Worm (Caenorhabditis elegans) whole organism, L1 larva: ENCODE results near the gene srw-141.
A peak's percentile ranks its signal among the peaks of the same experiment; 100 is the strongest.

Experiments used
- ama-1 ChIP-seq: fragments of 150-350 bp; optimal IDR thresholded peaks from 2 replicates; lab custom pipeline; 2014
- blmp-1 ChIP-seq: fragments of 150-350 bp; optimal IDR thresholded peaks from 2 replicates; lab custom pipeline; 2014; ENCODE audit warnings: missing biosample characterization, missing genetic modification characterization
- dpl-1 ChIP-seq, 3 experiments: fragments of 150-350 bp in 2 of 3; sonication (generic microtip) in 1 of 3; optimal IDR thresholded peaks; 2 replicates each; lab custom pipeline; 2014 to 2017; ENCODE audit warnings: missing biosample characterization in 3 of 3, missing genetic modification characterization in 3 of 3, missing genetic modification reagents in 3 of 3
- efl-1 ChIP-seq, 4 experiments: fragments of 150-350 bp; optimal IDR thresholded peaks in 3 of 4; peaks in 1 of 4; 1 replicate in 1 of 4; 2 replicates in 3 of 4; lab custom pipeline; 2014; ENCODE audit warnings: missing biosample characterization in 2 of 4, missing genetic modification characterization in 2 of 4, missing genetic modification reagents in 2 of 4
- elt-2 ChIP-seq: sonication (generic microtip); optimal IDR thresholded peaks from 2 replicates; lab custom pipeline; 2016; ENCODE audit warnings: missing genetic modification characterization, mild to moderate bottlenecking, inconsistent platforms, missing compliant biosample characterization, missing genetic modification reagents
- elt-3 ChIP-seq, 6 experiments: fragments of 150-350 bp in 1 of 6; sonication (generic microtip); optimal IDR thresholded peaks; 2 replicates each; lab custom pipeline; 2017 to 2018; ENCODE audit warnings: missing biosample characterization in 6 of 6, missing genetic modification characterization in 6 of 6, inconsistent platforms in 1 of 6
- fkh-4 ChIP-seq: sonication (generic microtip); optimal IDR thresholded peaks from 2 replicates; lab custom pipeline; 2016; ENCODE audit warnings: missing compliant biosample characterization, missing genetic modification characterization, borderline replicate concordance
- grh-1 ChIP-seq: fragments of 200-800 bp; sonication (Bioruptor generic); IDR thresholded peaks from 2 replicates; pipeline ENCODE4 v1.3.6; 2022; ENCODE audit warnings: missing genetic modification reagents, missing genetic modification characterization, missing compliant biosample characterization
- hpl-2 ChIP-seq: fragments of 150-350 bp; optimal IDR thresholded peaks from 2 replicates; lab custom pipeline; 2014; ENCODE audit warnings: missing biosample characterization, missing genetic modification reagents, missing genetic modification characterization
- lin-39 ChIP-seq: fragments of 150-350 bp; optimal IDR thresholded peaks from 2 replicates; lab custom pipeline; 2014; ENCODE audit warnings: missing biosample characterization, missing genetic modification reagents, missing genetic modification characterization
- lir-3 ChIP-seq: sonication (generic microtip); optimal IDR thresholded peaks from 2 replicates; lab custom pipeline; 2016; ENCODE audit warnings: mild to moderate bottlenecking, missing genetic modification characterization, moderate library complexity, missing compliant biosample characterization; ENCODE audit not compliant: poor library complexity
- mef-2 ChIP-seq: fragments of 150-350 bp; optimal IDR thresholded peaks from 2 replicates; lab custom pipeline; 2014; ENCODE audit warnings: missing biosample characterization, missing genetic modification characterization
- nhr-19 ChIP-seq: fragments of 200-800 bp; sonication (Bioruptor generic); conservative IDR thresholded peaks from 2 replicates; pipeline ENCODE4 v1.3.6; 2022; ENCODE audit warnings: missing genetic modification characterization, missing compliant biosample characterization
- nhr-237 ChIP-seq: fragments of 150-350 bp; optimal IDR thresholded peaks from 2 replicates; lab custom pipeline; 2014; ENCODE audit warnings: missing biosample characterization, missing genetic modification characterization
- nhr-28 ChIP-seq: fragments of 150-350 bp; optimal IDR thresholded peaks from 2 replicates; lab custom pipeline; 2014; ENCODE audit warnings: missing biosample characterization, missing genetic modification characterization
- nhr-47 ChIP-seq: sonication (generic microtip); optimal IDR thresholded peaks from 2 replicates; lab custom pipeline; 2016; ENCODE audit warnings: mild to moderate bottlenecking, missing genetic modification characterization, moderate library complexity, missing compliant biosample characterization
- nhr-71 ChIP-seq: sonication (generic microtip); optimal IDR thresholded peaks from 2 replicates; lab custom pipeline; 2016; ENCODE audit warnings: mild to moderate bottlenecking, missing genetic modification characterization, moderate library complexity, missing compliant biosample characterization
- nhr-76 ChIP-seq: sonication (generic microtip); optimal IDR thresholded peaks from 2 replicates; lab custom pipeline; 2017; ENCODE audit warnings: missing biosample characterization, missing genetic modification characterization
- nhr-85 ChIP-seq: sonication (generic microtip); peaks from one replicate; lab custom pipeline; 2016; ENCODE audit warnings: missing genetic modification characterization, inconsistent platforms, missing compliant biosample characterization
- pax-3 ChIP-seq: fragments of 200-800 bp; sonication (Bioruptor generic); optimal IDR thresholded peaks from 2 replicates; lab custom pipeline; 2018; ENCODE audit warnings: mild to moderate bottlenecking, missing genetic modification characterization, moderate library complexity, missing compliant biosample characterization
- pqm-1 ChIP-seq: sonication (generic microtip); optimal IDR thresholded peaks from 3 replicates; lab custom pipeline; 2017; ENCODE audit warnings: missing biosample characterization, missing genetic modification characterization
- skn-1 ChIP-seq: fragments of 150-350 bp; optimal IDR thresholded peaks from 2 replicates; lab custom pipeline; 2014; ENCODE audit warnings: missing biosample characterization, missing genetic modification characterization
- snpc-4 ChIP-seq: fragments of 150-350 bp; optimal IDR thresholded peaks from 2 replicates; lab custom pipeline; 2014; ENCODE audit warnings: missing biosample characterization, missing genetic modification characterization
- snu-23 ChIP-seq: sonication (generic microtip); optimal IDR thresholded peaks from 2 replicates; lab custom pipeline; 2016; ENCODE audit warnings: missing genetic modification characterization, missing compliant biosample characterization
- sup-37 ChIP-seq: fragments of 200-800 bp; sonication (Bioruptor generic); optimal IDR thresholded peaks from 2 replicates; lab custom pipeline; 2018; ENCODE audit warnings: mild to moderate bottlenecking, missing genetic modification characterization, missing compliant biosample characterization
- tbx-2 ChIP-seq: sonication (generic microtip); optimal IDR thresholded peaks from 2 replicates; lab custom pipeline; 2016; ENCODE audit warnings: missing genetic modification characterization, missing compliant biosample characterization
- unc-30 ChIP-seq: sonication (generic microtip); optimal IDR thresholded peaks from 2 replicates; lab custom pipeline; 2017; ENCODE audit warnings: missing biosample characterization, missing genetic modification characterization
- zag-1 ChIP-seq: fragments of 150-350 bp; optimal IDR thresholded peaks from 2 replicates; lab custom pipeline; 2014; ENCODE audit warnings: missing biosample characterization, missing genetic modification characterization
- ztf-4 ChIP-seq: fragments of 150-350 bp; optimal IDR thresholded peaks from 2 replicates; lab custom pipeline; 2014; ENCODE audit warnings: missing biosample characterization, missing genetic modification characterization

Gene srw-141

DNA sequence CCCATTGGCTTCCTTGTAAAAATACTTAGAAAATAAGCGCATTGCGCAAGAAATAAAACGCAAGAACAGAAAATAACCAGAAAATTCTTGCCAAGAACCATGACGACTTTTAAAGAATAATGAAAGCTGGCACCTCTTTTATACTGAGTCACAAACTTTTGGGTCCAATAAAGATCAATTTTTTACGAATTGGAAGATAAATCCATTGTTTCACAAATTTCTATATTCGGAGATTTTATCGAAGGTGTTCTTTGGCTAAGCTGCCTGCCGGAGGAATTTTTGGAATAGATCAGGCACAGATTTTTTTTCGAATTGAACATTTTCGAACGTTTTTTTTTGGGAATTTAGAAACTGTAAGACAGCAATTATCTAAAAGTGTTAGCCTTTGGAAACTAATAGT, 25.5 kb downstream of the srw-141 start, which contains the start of gene C31B8.9:
Gene C31B8.9, minus strand, starts transcription at position 101 of the 400 bp plus-strand sequence.
- TF ChIP-seq nhr-28 (tag; lab: Kevin White, UChicago) (no peak), snu-23 (GFP tag; lab: Kevin White, UChicago) (no peak), snpc-4 (no peak), dpl-1 (GFP tag; optimal IDR thresholded peaks at IDR 0.05; lab: Kevin White, UChicago) (no peak), ztf-4 (tag; lab: Kevin White, UChicago) (no peak), blmp-1 (tag; lab: Kevin White, UChicago) (no peak), ama-1 (no peak), skn-1 (tag; lab: Kevin White, UChicago) (no peak), fkh-4 (no peak), grh-1 (GFP tag; lab: Robert Waterston, UW) (no peak), pqm-1 (tag; lab: Kevin White, UChicago) (no peak), nhr-47 (no peak), sup-37 (GFP tag; lab: Kevin White, UChicago) (no peak), elt-3 (tag; optimal IDR thresholded peaks at IDR 0.05; lab: Kevin White, UChicago) (no peak)

DNA sequence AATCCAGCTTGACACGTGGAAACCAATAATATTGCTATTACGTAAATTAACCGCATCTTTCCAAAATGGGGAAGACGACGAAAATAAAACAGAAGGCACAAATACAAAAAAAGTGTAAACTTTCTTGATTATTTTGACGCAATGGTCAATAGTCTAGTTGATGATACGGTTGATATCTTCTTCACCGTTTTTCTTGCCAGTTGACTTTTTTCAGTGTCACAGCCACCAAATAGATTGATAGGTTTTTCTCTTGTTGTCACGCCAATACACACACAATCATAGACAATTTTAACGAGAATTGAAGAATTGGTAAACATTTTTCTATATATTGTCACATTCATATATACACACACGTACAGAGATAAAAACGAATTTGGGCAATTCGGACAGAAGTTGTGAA, 28.9 kb downstream of the srw-141 start, which contains the start of gene zmp-3:
Gene zmp-3, minus strand, starts transcription at position 101 of the 400 bp plus-strand sequence.
- peak; percentile 60 for TF ChIP-seq nhr-85 (tag; lab: Kevin White, UChicago)
- peak in 1 of 6 experiments; percentile 42 for TF ChIP-seq elt-3 (tag; optimal IDR thresholded peaks at IDR 0.05; lab: Kevin White, UChicago)
- TF ChIP-seq lin-39 (tag; lab: Kevin White, UChicago), result no peak

- no peak for TF ChIP-seq nhr-237
- TF ChIP-seq nhr-19, result no peak
- TF ChIP-seq hpl-2 (GFP tag; lab: Kevin White, UChicago), result no peak
- TF ChIP-seq lin-39 (tag; lab: Kevin White, UChicago), result no peak
- no peak for TF ChIP-seq tbx-2 (tag; lab: Kevin White, UChicago)
- TF ChIP-seq nhr-71, result no peak
- no peak for TF ChIP-seq pax-3 (tag; lab: Kevin White, UChicago)
- no peak for TF ChIP-seq blmp-1 (tag; lab: Kevin White, UChicago)
- TF ChIP-seq nhr-76 (tag; lab: Kevin White, UChicago), result no peak
- TF ChIP-seq fkh-4, result no peak
- TF ChIP-seq unc-30 (tag; lab: Kevin White, UChicago), result no peak
- no peak for TF ChIP-seq dpl-1 (GFP tag; optimal IDR thresholded peaks at IDR 0.05; lab: Kevin White, UChicago)
- TF ChIP-seq mef-2, result no peak
- TF ChIP-seq sup-37 (GFP tag; lab: Kevin White, UChicago), result no peak
These were observed 35.2 kb downstream of the srw-141 start, which contains the start of gene C31B8.7 for ce11 chrV:2903227-2903626. C31B8.7 (minus strand) TSS chrV:2903327.

- TF ChIP-seq pqm-1 (tag; lab: Kevin White, UChicago), result no peak
- no peak for TF ChIP-seq efl-1 (optimal IDR thresholded peaks at IDR 0.05; lab: Kevin White, UChicago)
- TF ChIP-seq efl-1 (GFP tag; optimal IDR thresholded peaks at IDR 0.05 in 1 of 2; lab: Kevin White, UChicago), result peak in 1 of 2 experiments; percentile 8
- TF ChIP-seq, all 84 proteins: peak for 1
These were observed 38.5 kb downstream of the srw-141 start, which contains the start of gene str-46 for ce11 chrV:2899867-2900266. str-46 (minus strand) TSS chrV:2899967.

DNA sequence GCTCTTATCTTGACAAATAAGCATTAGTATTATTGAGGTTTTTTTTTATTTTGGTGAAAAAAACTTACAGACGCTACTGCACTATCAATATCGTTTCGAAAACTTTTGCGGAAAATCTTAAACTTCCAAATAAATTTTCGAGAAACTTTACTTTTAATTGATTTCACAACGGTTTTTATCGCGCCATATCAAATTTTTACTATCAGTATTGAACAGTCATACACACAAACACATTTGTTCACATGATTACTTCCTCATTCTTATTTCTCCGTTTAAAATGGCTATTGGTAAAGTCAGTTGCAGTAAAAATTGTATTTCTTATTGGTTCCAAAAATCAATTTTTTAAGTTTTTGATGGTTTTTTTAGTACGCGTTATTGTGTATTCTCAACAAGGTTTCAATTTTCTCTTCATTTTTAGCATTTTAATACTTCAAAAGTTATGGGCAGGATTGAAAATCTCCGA, 42.2 kb downstream of the srw-141 start, which contains the start of gene pals-32:
Gene pals-32, plus strand, starts transcription at position 413 of the 463 bp plus-strand sequence.
- peak; percentile 3 for TF ChIP-seq elt-2 (tag; lab: Kevin White, UChicago)
- no peak for TF ChIP-seq skn-1 (tag; lab: Kevin White, UChicago)
- TF ChIP-seq elt-3 (tag; optimal IDR thresholded peaks at IDR 0.05; lab: Kevin White, UChicago), result no peak
- no peak for TF ChIP-seq lir-3 (tag; lab: Kevin White, UChicago)
- TF ChIP-seq zag-1, result no peak

- no peak for TF ChIP-seq elt-2 (tag; lab: Kevin White, UChicago)
- no peak for TF ChIP-seq efl-1 (optimal IDR thresholded peaks at IDR 0.05; lab: Kevin White, UChicago)
- peak in 1 of 2 experiments; percentile 17 for TF ChIP-seq efl-1 (GFP tag; optimal IDR thresholded peaks at IDR 0.05 in 1 of 2; lab: Kevin White, UChicago)
These were observed 45.4 kb downstream of the srw-141 start, which contains the start of gene srh-127 for ce11 chrV:2892976-2893375. srh-127 (plus strand) TSS chrV:2893276.
